Worm (Caenorhabditis elegans): Measurements from ENCODE around the gene F54H12.8.

F54H12.8 gene

ce11 chrIII:7917667-7918066, 51.4 kb downstream of the F54H12.8 start, which contains the start of gene gly-3:
TSS of gene gly-3 (minus strand) at chrIII:7917767.
- TF ChIP-seq tlf-1 (GFP tag; optimal IDR thresholded peaks at IDR 0.05): no peak
- no peak for TF ChIP-seq ceh-91 (GFP tag; IDR thresholded peaks at IDR 0.05)
- TF ChIP-seq chd-7 (tag; optimal IDR thresholded peaks at IDR 0.05): no peak
- no peak for TF ChIP-seq nhr-120 (GFP tag; IDR thresholded peaks at IDR 0.05)
- no peak for TF ChIP-seq F37B4.10 (GFP tag; IDR thresholded peaks at IDR 0.05)
- TF ChIP-seq snpc-1.3 (tag; optimal IDR thresholded peaks at IDR 0.05; ENCODE audit: insufficient read depth): no peak
- no peak for TF ChIP-seq ztf-18 (tag; optimal IDR thresholded peaks at IDR 0.05)
- no peak for TF ChIP-seq ztf-25 (GFP tag; IDR thresholded peaks at IDR 0.05)
- TF ChIP-seq mxl-1 (tag; optimal IDR thresholded peaks at IDR 0.05): no peak
- TF ChIP-seq ekl-4 (GFP tag; IDR thresholded peaks at IDR 0.05): no peak
- no peak for TF ChIP-seq dox-1 (GFP tag; IDR thresholded peaks at IDR 0.05)
- no peak for TF ChIP-seq F10E7.11 (tag; optimal IDR thresholded peaks at IDR 0.05)
- no peak for TF ChIP-seq let-526 (GFP tag; IDR thresholded peaks at IDR 0.05)
- no peak for TF ChIP-seq bed-2 (GFP tag; IDR thresholded peaks at IDR 0.05)
- no peak for TF ChIP-seq ceh-27 (GFP tag; optimal IDR thresholded peaks at IDR 0.05)
- TF ChIP-seq lag-1 (GFP tag; IDR thresholded peaks at IDR 0.05): no peak

Data from whole organism, young adult.